Fruit fly (Drosophila melanogaster): Measurements from ENCODE around the gene CG32037.
A peak's percentile ranks its signal among the peaks of the same experiment; 100 is the strongest.

The CG32037 gene

DNA sequence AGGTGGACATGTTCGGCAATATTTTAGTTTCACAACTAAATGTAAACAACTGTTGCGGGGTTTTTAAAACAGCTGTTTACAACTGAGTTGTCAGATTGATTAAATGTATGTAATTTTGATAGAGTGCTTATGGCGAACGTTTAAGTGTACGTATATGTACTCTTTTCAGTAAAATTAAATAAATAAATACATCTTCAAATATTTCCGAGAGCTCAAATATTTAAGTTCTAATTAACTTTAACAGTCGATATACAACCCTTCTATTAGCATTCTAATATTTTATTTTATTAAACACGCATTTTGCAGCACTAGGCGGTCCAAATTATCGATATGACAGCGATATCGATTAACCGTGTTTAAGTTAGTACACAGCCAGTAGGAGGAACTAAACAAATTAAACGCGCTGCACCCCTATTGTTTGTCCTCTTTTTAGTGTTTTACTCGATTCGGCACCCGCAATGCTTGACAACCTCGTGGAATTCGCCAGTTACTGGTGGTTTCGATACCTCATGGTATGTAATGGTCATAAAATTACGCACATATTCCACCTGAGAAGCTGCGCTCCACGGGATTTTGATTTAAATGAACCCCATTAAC, 40.4 kb downstream of the CG32037 start, which contains the start of the genes CG3448 and ghi:
CG3448 (minus strand) TSS at position 51 of the 597 bp plus-strand sequence.
ghi (plus strand) TSS at position 355 of the 597 bp plus-strand sequence.
- TF ChIP-seq CG5953 (GFP tag; IDR thresholded peaks at IDR 0.05) = no peak
- TF ChIP-seq CG18476 (GFP tag; optimal IDR thresholded peaks at IDR 0.05) = peak; percentile 73
- peak; percentile 79 for TF ChIP-seq lbe (GFP tag; optimal IDR thresholded peaks at IDR 0.05)
- peak; percentile 35 for TF ChIP-seq CG9727 (GFP tag; optimal IDR thresholded peaks at IDR 0.05)
- peak; percentile 70 for TF ChIP-seq nerfin-1 (tag; optimal IDR thresholded peaks at IDR 0.05)
- no peak for TF ChIP-seq CrebB (tag; optimal IDR thresholded peaks at IDR 0.05)
- TF ChIP-seq CG18619 (GFP tag; optimal IDR thresholded peaks at IDR 0.05) = peak; percentile 1
- no peak for TF ChIP-seq cas (GFP tag; IDR thresholded peaks at IDR 0.05)
- TF ChIP-seq CG7963 (GFP tag; IDR thresholded peaks at IDR 0.05; ENCODE audit: partially characterized antibody) = peak; percentile 69
- TF ChIP-seq CG34224 (GFP tag; IDR thresholded peaks at IDR 0.05; ENCODE audit: partially characterized antibody) = peak; percentile 74
- TF ChIP-seq Nf-YC (tag; optimal IDR thresholded peaks at IDR 0.05) = peak; percentile 77
- no peak for TF ChIP-seq seq (GFP tag; IDR thresholded peaks at IDR 0.05)
- peak; percentile 24 for TF ChIP-seq BtbVII (GFP tag; optimal IDR thresholded peaks at IDR 0.05)
- peak; percentile 36; the same call in 1 of the 2 replicates for TF ChIP-seq slbo (GFP tag; IDR thresholded peaks at IDR 0.05)
- TF ChIP-seq CkIIα-i1 (GFP tag; IDR thresholded peaks at IDR 0.05) = no peak
- peak; percentile 6 for TF ChIP-seq wek (GFP tag; optimal IDR thresholded peaks at IDR 0.05)
- TF ChIP-seq CG15011 (GFP tag; optimal IDR thresholded peaks at IDR 0.05) = peak; percentile 51
- no peak for TF ChIP-seq CG2875 (GFP tag; optimal IDR thresholded peaks at IDR 0.05)
- peak; percentile 61 for TF ChIP-seq CG9932 (GFP tag; IDR thresholded peaks at IDR 0.05)
- TF ChIP-seq phol (tag; optimal IDR thresholded peaks at IDR 0.05) = peak; percentile 87
- no peak for TF ChIP-seq NC2β (GFP tag; optimal IDR thresholded peaks at IDR 0.05)
- TF ChIP-seq Dek (tag; optimal IDR thresholded peaks at IDR 0.05) = peak; percentile 18
- peak; percentile 93 for TF ChIP-seq stwl (tag; optimal IDR thresholded peaks at IDR 0.05)
- no peak for TF ChIP-seq schlank (tag; optimal IDR thresholded peaks at IDR 0.05)
- no peak for TF ChIP-seq CG7786 (GFP tag; optimal IDR thresholded peaks at IDR 0.05)
- no peak for TF ChIP-seq Oli (tag; optimal IDR thresholded peaks at IDR 0.05)
- no peak for TF ChIP-seq fd64A (GFP tag; optimal IDR thresholded peaks at IDR 0.05)
- TF ChIP-seq Rfx (GFP tag; IDR thresholded peaks at IDR 0.05) = peak; percentile 64
- peak; percentile 45; the same call in 1 of the 2 replicates for TF ChIP-seq tna (GFP tag; IDR thresholded peaks at IDR 0.05; ENCODE audit: partially characterized antibody)
- no peak for TF ChIP-seq CG33557 (GFP tag; optimal IDR thresholded peaks at IDR 0.05)
- TF ChIP-seq CG6813 (GFP tag; optimal IDR thresholded peaks at IDR 0.05) = no peak
- TF ChIP-seq Gug (GFP tag; IDR thresholded peaks at IDR 0.05) = peak; percentile 31; the same call in 1 of the 4 replicates
- TF ChIP-seq CG13424 (tag; optimal IDR thresholded peaks at IDR 0.05) = peak; percentile 61
- no peak for TF ChIP-seq crc (GFP tag; optimal IDR thresholded peaks at IDR 0.05)
- TF ChIP-seq HLH4C (GFP tag; IDR thresholded peaks at IDR 0.05; ENCODE audit: partially characterized antibody) = peak; percentile 84
- no peak for TF ChIP-seq CG1647 (GFP tag; optimal IDR thresholded peaks at IDR 0.05)
- no peak for TF ChIP-seq wor (GFP tag; IDR thresholded peaks at IDR 0.05)
- TF ChIP-seq ATbp (GFP tag; optimal IDR thresholded peaks at IDR 0.05) = no peak
- peak; percentile 77 for TF ChIP-seq Dll (GFP tag; IDR thresholded peaks at IDR 0.05; ENCODE audit: partially characterized antibody)
- no peak for TF ChIP-seq emc (GFP tag; optimal IDR thresholded peaks at IDR 0.05)
- TF ChIP-seq org-1 (GFP tag; optimal IDR thresholded peaks at IDR 0.05) = no peak
- peak; percentile 82 for TF ChIP-seq Fer1 (GFP tag; optimal IDR thresholded peaks at IDR 0.05)
- peak; percentile 52 for TF ChIP-seq Sox102F (GFP tag; optimal IDR thresholded peaks at IDR 0.05)
- TF ChIP-seq CG14860 (GFP tag; IDR thresholded peaks at IDR 0.05; ENCODE audit: partially characterized antibody) = peak; percentile 45; the same call in 1 of the 3 replicates
- TF ChIP-seq rib (GFP tag; IDR thresholded peaks at IDR 0.05) = no peak
- no peak for TF ChIP-seq CG4282 (GFP tag; optimal IDR thresholded peaks at IDR 0.05)
- no peak for TF ChIP-seq Doc2 (GFP tag; IDR thresholded peaks at IDR 0.05)
- peak; percentile 57 for TF ChIP-seq CG12391 (tag; optimal IDR thresholded peaks at IDR 0.05)
- TF ChIP-seq CG9215 (GFP tag; IDR thresholded peaks at IDR 0.05) = peak; percentile 68

Measured in whole organism, embryonic.